Worm (Caenorhabditis elegans): ENCODE measurements around the gene srd-11.

Gene srd-11

DNA sequence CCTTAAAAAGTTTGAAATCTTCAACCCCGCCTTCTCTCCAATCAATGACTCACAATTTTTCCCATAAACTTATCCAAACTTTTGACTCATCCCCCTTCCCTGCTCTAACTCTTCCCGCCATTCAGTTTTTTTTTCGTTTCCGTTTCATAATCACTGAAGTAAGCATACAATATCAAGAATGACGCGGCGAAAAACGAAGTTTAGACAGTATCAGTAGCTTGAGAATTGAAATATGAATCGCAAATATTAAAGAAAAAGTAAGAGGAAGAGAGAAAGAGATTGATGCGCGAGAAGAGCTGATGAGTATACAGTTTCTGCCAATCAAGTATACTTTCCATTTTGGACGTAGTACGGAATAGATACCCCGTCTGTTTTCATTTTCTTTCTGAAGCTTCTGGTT, 42.2 kb downstream of the srd-11 start:
- TF ChIP-seq elt-4 (tag; optimal IDR thresholded peaks at IDR 0.05) (no peak), C38D4.7 (GFP tag; optimal IDR thresholded peaks at IDR 0.05) (no peak), pha-4 (tag; optimal IDR thresholded peaks at IDR 0.05) (no peak), pros-1 (tag; optimal IDR thresholded peaks at IDR 0.05) (no peak), gmeb-2 (tag; optimal IDR thresholded peaks at IDR 0.05) (no peak), ceh-14 (tag; optimal IDR thresholded peaks at IDR 0.05) (no peak), ceh-19 (GFP tag; optimal IDR thresholded peaks at IDR 0.05) (no peak), nfya-1 (tag; optimal IDR thresholded peaks at IDR 0.05) (no peak), rnt-1 (tag; optimal IDR thresholded peaks at IDR 0.05) (no peak), pag-3 (tag; optimal IDR thresholded peaks at IDR 0.05; ENCODE audit: borderline replicate concordance) (no peak), ceh-6 (GFP tag; optimal IDR thresholded peaks at IDR 0.05) (no peak), pqm-1 (tag; optimal IDR thresholded peaks at IDR 0.05) (no peak)

DNA sequence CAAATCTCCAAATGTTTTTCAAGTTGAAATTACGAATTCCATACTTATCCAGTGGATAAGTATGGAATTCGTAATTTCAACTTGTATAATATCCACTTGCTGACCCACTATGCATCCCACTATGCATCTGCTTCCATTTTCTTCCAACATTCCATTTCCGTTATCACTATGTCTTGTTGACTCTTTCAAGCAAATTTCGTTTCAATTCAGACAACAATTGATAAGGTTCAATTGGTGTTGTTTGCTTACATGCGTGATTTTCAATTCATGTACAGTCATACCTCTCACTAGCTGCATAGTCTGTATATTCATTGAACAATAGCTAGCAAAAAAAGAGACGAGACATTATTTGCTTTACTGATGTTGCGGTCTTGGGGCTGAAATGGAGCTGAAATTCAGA, 42.8 kb downstream of the srd-11 start:
- TF ChIP-seq ceh-34 (tag; optimal IDR thresholded peaks at IDR 0.05), result no peak
- no peak for TF ChIP-seq nhr-232 (tag; optimal IDR thresholded peaks at IDR 0.05)
- no peak for TF ChIP-seq C38D4.7 (GFP tag; optimal IDR thresholded peaks at IDR 0.05)
- no peak for TF ChIP-seq zip-5 (tag; optimal IDR thresholded peaks at IDR 0.05)
- no peak for TF ChIP-seq ceh-2 (tag; optimal IDR thresholded peaks at IDR 0.05)
- TF ChIP-seq odd-2 (tag; optimal IDR thresholded peaks at IDR 0.05), result no peak
- no peak for TF ChIP-seq nfya-1 (tag; optimal IDR thresholded peaks at IDR 0.05)
- no peak for TF ChIP-seq ahr-1 (tag; optimal IDR thresholded peaks at IDR 0.05)
- TF ChIP-seq unc-3 (GFP tag; conservative IDR thresholded peaks at IDR 0.05), result no peak
- no peak for TF ChIP-seq unc-3 (tag; optimal IDR thresholded peaks at IDR 0.05)
- no peak for TF ChIP-seq eyg-1 (tag; optimal IDR thresholded peaks at IDR 0.05)
- no peak for TF ChIP-seq fax-1 (tag; optimal IDR thresholded peaks at IDR 0.05)
- no peak for TF ChIP-seq sox-4 (tag; optimal IDR thresholded peaks at IDR 0.05)
- no peak for TF ChIP-seq ceh-9 (tag; optimal IDR thresholded peaks at IDR 0.05)
- TF ChIP-seq fkh-10 (GFP tag; optimal IDR thresholded peaks at IDR 0.05), result no peak
- no peak for TF ChIP-seq ztf-16 (tag; optimal IDR thresholded peaks at IDR 0.05)
- TF ChIP-seq elt-2 (tag; optimal IDR thresholded peaks at IDR 0.05), result no peak

DNA sequence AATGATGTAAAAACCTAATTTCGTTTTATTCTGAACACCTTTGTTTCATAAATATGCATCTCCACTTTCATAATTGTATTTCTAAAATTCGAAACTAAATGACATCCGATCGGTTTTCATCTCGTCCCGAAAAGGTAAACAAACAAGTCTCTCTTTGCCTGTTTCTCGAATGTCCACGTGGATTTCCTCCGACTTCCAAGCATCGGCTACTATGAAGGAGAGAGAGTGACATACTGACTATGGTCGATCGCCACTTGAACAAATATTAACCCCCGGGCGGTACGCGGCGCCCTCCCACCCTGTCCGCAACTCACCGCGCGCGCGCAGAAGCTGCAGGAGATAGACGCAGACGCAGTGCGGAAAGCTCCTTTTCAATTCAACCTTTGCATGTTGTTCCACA, 43.8 kb downstream of the srd-11 start:
- TF ChIP-seq tbx-2 (tag; optimal IDR thresholded peaks at IDR 0.05), result peak; percentile 13
- peak; percentile 67 for TF ChIP-seq ceh-34 (tag; optimal IDR thresholded peaks at IDR 0.05)
- TF ChIP-seq ceh-19 (GFP tag; optimal IDR thresholded peaks at IDR 0.05), result peak; percentile 70
- TF ChIP-seq nfya-1 (tag; optimal IDR thresholded peaks at IDR 0.05), result no peak
- TF ChIP-seq pat-9 (tag; optimal IDR thresholded peaks at IDR 0.05), result no peak
- TF ChIP-seq npax-4 (tag; optimal IDR thresholded peaks at IDR 0.05), result no peak
- peak; percentile 36 for TF ChIP-seq pha-2 (tag; optimal IDR thresholded peaks at IDR 0.05)
- TF ChIP-seq che-1 (tag; optimal IDR thresholded peaks at IDR 0.05), result no peak
- TF ChIP-seq K09A11.1 (tag; optimal IDR thresholded peaks at IDR 0.05; ENCODE audit: insufficient read depth), result no peak
- TF ChIP-seq fkh-6 (tag; optimal IDR thresholded peaks at IDR 0.05), result no peak
- no peak for TF ChIP-seq tbx-7 (tag; optimal IDR thresholded peaks at IDR 0.05)
- no peak for TF ChIP-seq gmeb-2 (tag; optimal IDR thresholded peaks at IDR 0.05)

DNA sequence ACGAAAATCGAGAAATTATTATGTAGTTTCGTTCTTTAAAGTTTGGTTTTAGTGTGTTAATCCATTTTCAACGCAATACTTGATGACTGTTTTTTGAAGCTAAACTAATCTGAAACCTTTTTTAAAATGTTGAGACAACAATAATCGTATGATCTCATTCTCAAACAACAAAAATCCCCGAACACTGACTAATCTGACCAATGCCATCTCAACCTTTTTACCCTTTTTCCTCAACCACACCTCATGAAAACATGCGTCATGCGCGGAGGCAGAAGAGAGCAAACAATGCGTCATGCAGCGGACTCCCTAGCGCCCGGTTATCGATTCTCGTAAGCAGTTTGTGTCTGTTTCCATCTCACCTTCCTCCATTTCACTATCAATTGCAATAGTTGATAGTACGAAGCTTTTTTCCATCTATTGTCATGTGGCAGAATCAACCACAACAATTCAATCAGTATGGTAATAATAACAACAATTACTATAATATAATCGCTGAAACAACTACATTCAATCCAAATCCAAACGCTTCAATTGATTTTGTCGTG, 47.9 kb downstream of the srd-11 start, which contains the start of gene C50B8.4:
TSS of gene C50B8.4 (plus strand) at position 299 of the 545 bp plus-strand sequence.
- TF ChIP-seq fax-1 (tag; optimal IDR thresholded peaks at IDR 0.05) (no peak), ceh-48 (tag; optimal IDR thresholded peaks at IDR 0.05) (peak; percentile 1), eyg-1 (tag; optimal IDR thresholded peaks at IDR 0.05) (no peak)
